Worm (Caenorhabditis elegans) whole organism, L4 larva: ENCODE measurements around the gene fbxa-211.

ENCODE experiments used
- F44E2.7 ChIP-seq: fragments of 200-800 bp; sonication (Bioruptor generic); IDR thresholded peaks from 2 replicates; pipeline ENCODE4 v2.1.2; 2022; ENCODE audit warnings: missing genetic modification characterization, missing compliant biosample characterization
- Y105C5A.15 ChIP-seq: fragments of 200-800 bp; sonication (Bioruptor generic); IDR thresholded peaks from 2 replicates; pipeline ENCODE4 v1.3.6; 2022; ENCODE audit warnings: missing genetic modification characterization, missing compliant biosample characterization
- aly-2 ChIP-seq: sonication (generic microtip); optimal IDR thresholded peaks from 2 replicates; lab custom pipeline; 2018; ENCODE audit warnings: missing biosample characterization, missing genetic modification characterization
- arid-1 ChIP-seq: fragments of 200-800 bp; sonication (Bioruptor generic); conservative IDR thresholded peaks from 2 replicates; pipeline ENCODE4 v1.3.6; 2022; ENCODE audit warnings: missing genetic modification reagents, missing genetic modification characterization, missing compliant biosample characterization
- ceh-32 ChIP-seq: sonication (generic microtip); optimal IDR thresholded peaks from 2 replicates; lab custom pipeline; 2016; ENCODE audit warnings: mild to moderate bottlenecking, missing genetic modification characterization, missing compliant biosample characterization; ENCODE audit not compliant: poor library complexity
- ceh-82 ChIP-seq: sonication (generic microtip); optimal IDR thresholded peaks from 2 replicates; lab custom pipeline; 2017; ENCODE audit warnings: missing biosample characterization, missing genetic modification characterization
- daf-16 ChIP-seq, 3 experiments: sonication (generic microtip); optimal IDR thresholded peaks; 2 replicates each; lab custom pipeline; 2016 to 2017; ENCODE audit warnings: missing genetic modification characterization in 3 of 3, missing genetic modification reagents in 3 of 3, mild to moderate bottlenecking in 2 of 3, missing compliant biosample characterization in 2 of 3, missing biosample characterization in 1 of 3, moderate library complexity in 1 of 3
- daf-19 ChIP-seq: fragments of 200-800 bp; sonication (Bioruptor generic); conservative IDR thresholded peaks from 2 replicates; pipeline ENCODE4 v1.3.6; 2022; ENCODE audit warnings: missing genetic modification characterization, missing compliant biosample characterization
- dmd-9 ChIP-seq: fragments of 200-800 bp; sonication (Bioruptor generic); IDR thresholded peaks from 2 replicates; pipeline ENCODE4 v1.3.6; 2022; ENCODE audit warnings: missing genetic modification reagents, missing genetic modification characterization, missing compliant biosample characterization
- dpl-1 ChIP-seq: fragments of 150-350 bp; optimal IDR thresholded peaks from 2 replicates; lab custom pipeline; 2014; ENCODE audit warnings: missing biosample characterization, missing genetic modification reagents, missing genetic modification characterization
- duxl-1 ChIP-seq: sonication (generic microtip); optimal IDR thresholded peaks from 2 replicates; lab custom pipeline; 2016; ENCODE audit warnings: mild to moderate bottlenecking, missing genetic modification characterization, moderate library complexity, missing compliant biosample characterization; ENCODE audit not compliant: poor library complexity
- fos-1 ChIP-seq: fragments of 150-350 bp; optimal IDR thresholded peaks from 2 replicates; lab custom pipeline; 2014; ENCODE audit warnings: missing biosample characterization, missing genetic modification characterization
- gei-8 ChIP-seq: fragments of 200-800 bp; sonication (Bioruptor generic); optimal IDR thresholded peaks from 2 replicates; lab custom pipeline; 2018; ENCODE audit warnings: mild to moderate bottlenecking, missing genetic modification characterization, missing compliant biosample characterization
- hmg-1.1 ChIP-seq: fragments of 200-800 bp; sonication (Bioruptor generic); IDR thresholded peaks from 2 replicates; pipeline ENCODE4 v1.3.6; 2022; ENCODE audit warnings: missing genetic modification reagents, missing genetic modification characterization, missing compliant biosample characterization
- jun-1 ChIP-seq: fragments of 150-350 bp; optimal IDR thresholded peaks from 2 replicates; lab custom pipeline; 2014; ENCODE audit warnings: missing biosample characterization, missing genetic modification reagents, missing genetic modification characterization
- lin-15B ChIP-seq: fragments of 150-350 bp; sonication (generic microtip); optimal IDR thresholded peaks from 3 replicates; lab custom pipeline; 2014; ENCODE audit warnings: missing biosample characterization, missing genetic modification characterization
- lin-29 ChIP-seq: fragments of 200-800 bp; sonication (Bioruptor generic); IDR thresholded peaks from 2 replicates; pipeline ENCODE4 v1.3.6; 2022; ENCODE audit warnings: missing genetic modification reagents, missing genetic modification characterization, missing compliant biosample characterization
- lir-3 ChIP-seq: sonication (generic microtip); optimal IDR thresholded peaks from 2 replicates; lab custom pipeline; 2016; ENCODE audit warnings: mild to moderate bottlenecking, missing genetic modification characterization, missing compliant biosample characterization
- madf-9 ChIP-seq: fragments of 200-800 bp; sonication (Bioruptor generic); conservative IDR thresholded peaks from 2 replicates; pipeline ENCODE4 v1.3.6; 2022; ENCODE audit warnings: missing genetic modification reagents, missing genetic modification characterization, missing compliant biosample characterization
- mes-2 ChIP-seq: sonication (generic microtip); optimal IDR thresholded peaks from 2 replicates; lab custom pipeline; 2016; ENCODE audit warnings: missing genotype, mild to moderate bottlenecking, missing genetic modification characterization, missing compliant biosample characterization; ENCODE audit not compliant: poor library complexity, severe bottlenecking
- nhr-11 ChIP-seq: fragments of 150-350 bp; optimal IDR thresholded peaks from 2 replicates; lab custom pipeline; 2014; ENCODE audit warnings: missing biosample characterization, missing genetic modification characterization
- nhr-237 ChIP-seq: sonication (generic microtip); optimal IDR thresholded peaks from 2 replicates; lab custom pipeline; 2017; ENCODE audit warnings: missing biosample characterization, missing genetic modification characterization
- nhr-25 ChIP-seq: sonication (generic microtip); optimal IDR thresholded peaks from 2 replicates; lab custom pipeline; 2017; ENCODE audit warnings: missing genetic modification characterization, mild to moderate bottlenecking, missing compliant biosample characterization, antibody characterized with exemption, moderate library complexity, borderline replicate concordance; ENCODE audit not compliant: insufficient read depth
- nhr-41 ChIP-seq: fragments of 200-800 bp; sonication (Bioruptor generic); IDR thresholded peaks from 2 replicates; pipeline ENCODE4 v1.3.6; 2022; ENCODE audit warnings: missing genetic modification reagents, missing genetic modification characterization, missing compliant biosample characterization
- php-3 ChIP-seq: fragments of 200-800 bp; sonication (Bioruptor generic); IDR thresholded peaks from 2 replicates; pipeline ENCODE4 v1.3.6; 2022; ENCODE audit warnings: missing genetic modification reagents, missing genetic modification characterization, missing compliant biosample characterization
- pqm-1 ChIP-seq: sonication (generic microtip); optimal IDR thresholded peaks from 2 replicates; lab custom pipeline; 2017; ENCODE audit warnings: missing biosample characterization, missing genetic modification characterization
- spr-3 ChIP-seq: fragments of 200-800 bp; sonication (Bioruptor generic); optimal IDR thresholded peaks from 2 replicates; lab custom pipeline; 2018; ENCODE audit warnings: mild to moderate bottlenecking, missing genetic modification characterization, missing compliant biosample characterization
- tag-97 ChIP-seq: fragments of 200-800 bp; sonication (Bioruptor generic); IDR thresholded peaks from 2 replicates; pipeline ENCODE4 v1.3.6; 2022; ENCODE audit warnings: missing genetic modification characterization, missing compliant biosample characterization
- unc-130 ChIP-seq: sonication (generic microtip); optimal IDR thresholded peaks from 2 replicates; lab custom pipeline; 2016; ENCODE audit warnings: missing genetic modification reagents, missing genetic modification characterization, missing compliant biosample characterization
- ztf-11 ChIP-seq: fragments of 150-350 bp; optimal IDR thresholded peaks from 2 replicates; lab custom pipeline; 2014; ENCODE audit warnings: missing biosample characterization, missing genetic modification characterization

Gene fbxa-211

ce11 chrV:18137679-18138078, 10.4 kb downstream of the fbxa-211 start:
- TF ChIP-seq hmg-1.1, result no peak
- no peak for TF ChIP-seq ztf-11 (tag; lab: Kevin White, UChicago)
- no peak for TF ChIP-seq fos-1
- no peak for TF ChIP-seq F44E2.7
- no peak for TF ChIP-seq duxl-1

ce11 chrV:18138695-18139094, 11.4 kb downstream of the fbxa-211 start, which contains the start of gene Y37H2A.10:
Gene Y37H2A.10, plus strand, starts transcription at chrV:18138995.
- TF ChIP-seq nhr-11 (tag; lab: Kevin White, UChicago), result no peak
- TF ChIP-seq, all 104 proteins: peak for 0

- no peak for TF ChIP-seq lin-15B (tag; lab: Kevin White, UChicago)
- no peak for TF ChIP-seq unc-130 (GFP tag; lab: Kevin White, UChicago)
- TF ChIP-seq aly-2 (tag; lab: Kevin White, UChicago), result no peak
- TF ChIP-seq ceh-82 (tag; lab: Kevin White, UChicago), result no peak
- TF ChIP-seq jun-1 (tag; lab: Kevin White, UChicago), result no peak
- TF ChIP-seq spr-3 (GFP tag; lab: Kevin White, UChicago), result no peak
- no peak for TF ChIP-seq ceh-32 (tag; lab: Kevin White, UChicago)
- TF ChIP-seq php-3 (GFP tag; lab: Robert Waterston, UW), result no peak
- no peak for TF ChIP-seq dpl-1 (GFP tag; lab: Kevin White, UChicago)
- no peak for TF ChIP-seq dmd-9 (GFP tag; lab: Robert Waterston, UW)
- TF ChIP-seq daf-19 (GFP tag; lab: Robert Waterston, UW), result no peak
- no peak for TF ChIP-seq madf-9
Observed at ce11 chrV:18141161-18141560, 13.8 kb downstream of the fbxa-211 start, which contains the start of gene Y37H2A.11. Gene Y37H2A.11, plus strand, starts transcription at chrV:18141461.

DNA sequence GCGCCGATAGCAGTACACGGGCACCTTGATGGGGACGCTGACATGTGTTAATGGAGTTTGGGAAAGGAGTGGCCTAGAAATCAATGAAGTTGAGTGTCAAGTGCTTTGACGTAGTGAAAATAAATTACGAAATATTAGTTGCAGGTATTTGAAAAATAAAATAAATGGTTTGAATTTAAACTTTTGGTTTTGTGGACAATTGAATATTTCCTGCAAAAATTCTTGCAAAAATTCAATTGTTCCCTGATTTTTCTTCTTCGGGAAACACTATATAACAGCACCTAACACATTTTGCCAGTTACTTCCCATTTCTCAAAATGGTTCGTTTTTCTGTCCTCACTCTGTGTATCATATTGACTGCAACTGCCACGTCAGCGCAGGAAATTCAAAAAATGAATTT, 15.2 kb downstream of the fbxa-211 start, which contains the start of gene Y37H2A.13:
TSS of gene Y37H2A.13 (plus strand) at position 301 of the 400 bp plus-strand sequence.
- TF ChIP-seq hmg-1.1 (no peak), Y105C5A.15 (GFP tag; lab: Robert Waterston, UW) (no peak), nhr-41 (GFP tag; lab: Robert Waterston, UW) (no peak), lir-3 (tag; lab: Kevin White, UChicago) (no peak)

ce11 chrV:18143445-18143844, 16.1 kb downstream of the fbxa-211 start, which contains the start of gene Y37H2A.14:
Gene Y37H2A.14, plus strand, starts transcription at chrV:18143745.
- TF ChIP-seq arid-1 (GFP tag; lab: Robert Waterston, UW), result no peak
- peak; percentile 22 for TF ChIP-seq pqm-1
- no peak for TF ChIP-seq nhr-25 (tag; lab: Kevin White, UChicago)
- TF ChIP-seq lin-29 (GFP tag; lab: Robert Waterston, UW), result no peak
- no peak for TF ChIP-seq mes-2 (tag; lab: Kevin White, UChicago)
- no peak for TF ChIP-seq nhr-237
- TF ChIP-seq tag-97 (GFP tag; lab: Robert Waterston, UW), result no peak

- TF ChIP-seq daf-16 (GFP tag; optimal IDR thresholded peaks at IDR 0.05; lab: Kevin White, UChicago) (no peak), daf-16 (tag; optimal IDR thresholded peaks at IDR 0.05; lab: Kevin White, UChicago) (peak; percentile 0), php-3 (GFP tag; lab: Robert Waterston, UW) (peak; percentile 50; the same call in 1 of the 2 replicates), gei-8 (GFP tag; lab: Kevin White, UChicago) (no peak), pqm-1 (peak; percentile 31)
- TF ChIP-seq, all 104 proteins: peak for 3
Observed at ce11 chrV:18144442-18144841, 17.1 kb downstream of the fbxa-211 start.
